Worm (Caenorhabditis elegans) whole organism, L2 larva: ENCODE data around the gene try-12.

ENCODE experiments used
- C34F6.9 ChIP-seq: fragments of 150-350 bp; optimal IDR thresholded peaks from 2 replicates; lab custom pipeline; 2014; ENCODE audit warnings: missing biosample characterization, missing genetic modification characterization
- R02D3.7 ChIP-seq: fragments of 150-350 bp; optimal IDR thresholded peaks from 2 replicates; lab custom pipeline; 2014; ENCODE audit warnings: missing biosample characterization, missing genetic modification characterization
- Y55F3AM.14 ChIP-seq: fragments of 200-800 bp; sonication (Bioruptor generic); optimal IDR thresholded peaks from 2 replicates; lab custom pipeline; 2018; ENCODE audit warnings: mild to moderate bottlenecking, missing genetic modification characterization, missing compliant biosample characterization
- ZK546.5 ChIP-seq: sonication (generic microtip); optimal IDR thresholded peaks from 2 replicates; lab custom pipeline; 2017; ENCODE audit warnings: missing biosample characterization, missing genetic modification characterization
- aly-2 ChIP-seq: fragments of 150-350 bp; optimal IDR thresholded peaks from 2 replicates; lab custom pipeline; 2014; ENCODE audit warnings: missing biosample characterization, missing genetic modification characterization
- ama-1 ChIP-seq: fragments of 150-350 bp; optimal IDR thresholded peaks from 2 replicates; lab custom pipeline; 2018; ENCODE audit warnings: inconsistent platforms
- blmp-1 ChIP-seq: sonication (generic microtip); optimal IDR thresholded peaks from 2 replicates; lab custom pipeline; 2017; ENCODE audit warnings: missing genetic modification characterization, mild to moderate bottlenecking, missing compliant biosample characterization, antibody characterized with exemption, moderate library complexity; ENCODE audit not compliant: insufficient read depth
- ceh-16 ChIP-seq: fragments of 150-350 bp; optimal IDR thresholded peaks from 2 replicates; lab custom pipeline; 2014; ENCODE audit warnings: missing biosample characterization, missing genetic modification characterization
- ceh-82 ChIP-seq: fragments of 150-350 bp; optimal IDR thresholded peaks from 2 replicates; lab custom pipeline; 2014; ENCODE audit warnings: missing biosample characterization, missing genetic modification characterization
- crh-2 ChIP-seq: sonication (generic microtip); optimal IDR thresholded peaks from 2 replicates; lab custom pipeline; 2017; ENCODE audit warnings: missing biosample characterization, missing genetic modification characterization
- dmd-4 ChIP-seq: sonication (generic microtip); optimal IDR thresholded peaks from 2 replicates; lab custom pipeline; 2017; ENCODE audit warnings: missing biosample characterization, missing genetic modification characterization
- egl-27 ChIP-seq: sonication (generic microtip); optimal IDR thresholded peaks from 3 replicates; lab custom pipeline; 2017; ENCODE audit warnings: missing biosample characterization, missing genetic modification reagents, missing genetic modification characterization
- elt-1 ChIP-seq: fragments of 150-350 bp; optimal IDR thresholded peaks from 2 replicates; lab custom pipeline; 2014; ENCODE audit warnings: missing biosample characterization, missing genetic modification characterization
- fos-1 ChIP-seq: fragments of 150-350 bp; optimal IDR thresholded peaks from 2 replicates; lab custom pipeline; 2014; ENCODE audit warnings: missing biosample characterization, missing genetic modification characterization
- gmeb-1 ChIP-seq: fragments of 150-350 bp; optimal IDR thresholded peaks from 2 replicates; lab custom pipeline; 2014; ENCODE audit warnings: missing biosample characterization, missing genetic modification characterization
- lin-11 ChIP-seq: fragments of 150-350 bp; sonication (generic microtip); optimal IDR thresholded peaks from 2 replicates; lab custom pipeline; 2014; ENCODE audit warnings: missing biosample characterization, missing genetic modification characterization, inconsistent platforms, mixed read lengths
- lin-13 ChIP-seq: fragments of 150-350 bp; optimal IDR thresholded peaks from 2 replicates; lab custom pipeline; 2014; ENCODE audit warnings: missing biosample characterization, missing genetic modification reagents, missing genetic modification characterization
- lsy-2 ChIP-seq, 2 experiments: fragments of 150-350 bp in 1 of 2; sonication (generic microtip) in 1 of 2; optimal IDR thresholded peaks; 2 replicates each; lab custom pipeline; 2014 to 2017; ENCODE audit warnings: missing biosample characterization in 2 of 2, missing genetic modification characterization in 2 of 2
- mab-5 ChIP-seq: fragments of 150-350 bp; optimal IDR thresholded peaks from 2 replicates; lab custom pipeline; 2014; ENCODE audit warnings: missing biosample characterization, missing genetic modification characterization
- mbf-1 ChIP-seq: sonication (generic microtip); optimal IDR thresholded peaks from 2 replicates; lab custom pipeline; 2017; ENCODE audit warnings: missing biosample characterization, missing genetic modification characterization
- mdl-1 ChIP-seq, 2 experiments: fragments of 150-350 bp in 1 of 2; sonication (generic microtip) in 1 of 2; optimal IDR thresholded peaks; 2 replicates each; lab custom pipeline; 2017; ENCODE audit warnings: missing biosample characterization in 2 of 2, missing genetic modification characterization in 2 of 2
- nhr-11 ChIP-seq: fragments of 150-350 bp; optimal IDR thresholded peaks from 2 replicates; lab custom pipeline; 2014; ENCODE audit warnings: missing biosample characterization, missing genetic modification characterization
- nhr-12 ChIP-seq: fragments of 150-350 bp; optimal IDR thresholded peaks from 2 replicates; lab custom pipeline; 2014; ENCODE audit warnings: missing biosample characterization, missing genetic modification characterization
- nhr-129 ChIP-seq: fragments of 150-350 bp; optimal IDR thresholded peaks from 2 replicates; lab custom pipeline; 2014; ENCODE audit warnings: missing biosample characterization, missing genetic modification characterization
- nhr-21 ChIP-seq: fragments of 150-350 bp; optimal IDR thresholded peaks from 2 replicates; lab custom pipeline; 2014; ENCODE audit warnings: missing biosample characterization, missing genetic modification characterization
- nhr-23 ChIP-seq: fragments of 150-350 bp; optimal IDR thresholded peaks from 2 replicates; lab custom pipeline; 2014; ENCODE audit warnings: missing biosample characterization, missing genetic modification reagents, missing genetic modification characterization
- nhr-237 ChIP-seq: fragments of 150-350 bp; optimal IDR thresholded peaks from 2 replicates; lab custom pipeline; 2014; ENCODE audit warnings: missing biosample characterization, missing genetic modification characterization
- nhr-25 ChIP-seq: fragments of 150-350 bp; sonication (generic microtip); optimal IDR thresholded peaks from 3 replicates; lab custom pipeline; 2014; ENCODE audit warnings: missing biosample characterization, missing genetic modification characterization
- nhr-6 ChIP-seq: fragments of 150-350 bp; optimal IDR thresholded peaks from 2 replicates; lab custom pipeline; 2014; ENCODE audit warnings: missing biosample characterization, missing genetic modification characterization
- nhr-77 ChIP-seq: fragments of 150-350 bp; optimal IDR thresholded peaks from 2 replicates; lab custom pipeline; 2014; ENCODE audit warnings: missing biosample characterization, missing genetic modification characterization
- peb-1 ChIP-seq: fragments of 150-350 bp; optimal IDR thresholded peaks from 2 replicates; lab custom pipeline; 2014; ENCODE audit warnings: missing biosample characterization, missing genetic modification characterization
- sem-4 ChIP-seq: fragments of 150-350 bp; optimal IDR thresholded peaks from 2 replicates; lab custom pipeline; 2014; ENCODE audit warnings: missing biosample characterization, missing genetic modification reagents, missing genetic modification characterization
- skn-1 ChIP-seq: sonication (generic microtip); optimal IDR thresholded peaks from 2 replicates; lab custom pipeline; 2017; ENCODE audit warnings: missing biosample characterization, missing genetic modification characterization
- sma-3 ChIP-seq: sonication (generic microtip); optimal IDR thresholded peaks from 2 replicates; lab custom pipeline; 2016; ENCODE audit warnings: missing genetic modification reagents, missing genetic modification characterization, missing compliant biosample characterization
- sma-9 ChIP-seq, 2 experiments: fragments of 150-350 bp in 1 of 2; sonication (generic microtip) in 1 of 2; optimal IDR thresholded peaks; 2 replicates each; lab custom pipeline; 2014 to 2016; ENCODE audit warnings: missing genetic modification characterization in 2 of 2, mild to moderate bottlenecking in 1 of 2, missing biosample characterization in 1 of 2, missing compliant biosample characterization in 1 of 2, missing genetic modification reagents in 1 of 2, moderate library complexity in 1 of 2
- unc-39 ChIP-seq: fragments of 150-350 bp; optimal IDR thresholded peaks from 2 replicates; lab custom pipeline; 2014; ENCODE audit warnings: missing biosample characterization, missing genetic modification characterization
- unc-62 ChIP-seq: fragments of 150-350 bp; optimal IDR thresholded peaks from 2 replicates; lab custom pipeline; 2014; ENCODE audit warnings: missing biosample characterization, missing genetic modification reagents, missing genetic modification characterization
- zag-1 ChIP-seq: fragments of 150-350 bp; optimal IDR thresholded peaks from 2 replicates; lab custom pipeline; 2014; ENCODE audit warnings: missing biosample characterization, missing genetic modification characterization
- ztf-1 ChIP-seq: fragments of 200-800 bp; sonication (Bioruptor generic); conservative IDR thresholded peaks from 2 replicates; pipeline ENCODE4 v1.3.6; 2022; ENCODE audit warnings: missing genetic modification characterization, missing compliant biosample characterization
- ztf-11 ChIP-seq: sonication (generic microtip); optimal IDR thresholded peaks from 2 replicates; lab custom pipeline; 2017; ENCODE audit warnings: missing biosample characterization, missing genetic modification characterization
- ztf-4 ChIP-seq: fragments of 150-350 bp; optimal IDR thresholded peaks from 2 replicates; lab custom pipeline; 2014; ENCODE audit warnings: missing biosample characterization, missing genetic modification characterization

The try-12 gene

ce11 chrV:7435376-7436204, 13.6 kb upstream of the try-12 start, which contains the start of the genes ddo-2 and F25E5.8:
Gene ddo-2, minus strand, starts transcription at chrV:7435705.
Gene F25E5.8, plus strand, starts transcription at chrV:7435930.
- TF ChIP-seq lin-11 (tag; lab: Kevin White, UChicago) (no peak), nhr-25 (tag; lab: Kevin White, UChicago) (peak; percentile 59), sma-3 (GFP tag; lab: Kevin White, UChicago) (peak; percentile 20), unc-62 (GFP tag; lab: Kevin White, UChicago) (no peak), skn-1 (tag; lab: Kevin White, UChicago) (no peak), blmp-1 (tag; lab: Kevin White, UChicago) (peak; percentile 38), nhr-21 (tag; lab: Kevin White, UChicago) (peak; percentile 30), sem-4 (tag; lab: Kevin White, UChicago) (peak; percentile 1), nhr-23 (tag; lab: Kevin White, UChicago) (no peak), mbf-1 (tag; lab: Kevin White, UChicago) (no peak), ama-1 (lab: Kevin White, UChicago) (peak; percentile 87), nhr-129 (tag; lab: Kevin White, UChicago) (no peak), nhr-6 (tag; lab: Kevin White, UChicago) (no peak), ztf-4 (tag; lab: Kevin White, UChicago) (no peak)
- TF ChIP-seq, all 48 proteins: peak for 6

ce11 chrV:7436509-7436908, 12.6 kb upstream of the try-12 start:
- TF ChIP-seq sma-9 (GFP tag; optimal IDR thresholded peaks at IDR 0.05; lab: Kevin White, UChicago): no peak
- no peak for TF ChIP-seq sma-9 (tag; optimal IDR thresholded peaks at IDR 0.05; lab: Kevin White, UChicago)
- no peak for TF ChIP-seq aly-2 (tag; lab: Kevin White, UChicago)
- no peak for TF ChIP-seq nhr-21 (tag; lab: Kevin White, UChicago)
- no peak for TF ChIP-seq skn-1 (tag; lab: Kevin White, UChicago)
- TF ChIP-seq unc-39 (tag; lab: Kevin White, UChicago): no peak
- no peak for TF ChIP-seq ceh-16
- TF ChIP-seq ama-1 (lab: Kevin White, UChicago): no peak
- TF ChIP-seq gmeb-1 (tag; lab: Kevin White, UChicago): no peak
- no peak for TF ChIP-seq mdl-1 (tag; optimal IDR thresholded peaks at IDR 0.05; lab: Kevin White, UChicago)
- TF ChIP-seq nhr-25 (tag; lab: Kevin White, UChicago): no peak
- TF ChIP-seq C34F6.9 (tag; lab: Kevin White, UChicago): no peak

ce11 chrV:7436911-7437310, 12.2 kb upstream of the try-12 start:
- TF ChIP-seq gmeb-1 (tag; lab: Kevin White, UChicago) (peak; percentile 26), egl-27 (tag; lab: Kevin White, UChicago) (no peak), nhr-129 (tag; lab: Kevin White, UChicago) (peak; percentile 59), ztf-1 (GFP tag; lab: Robert Waterston, UW) (no peak), zag-1 (no peak), nhr-77 (tag; lab: Kevin White, UChicago) (no peak), unc-39 (tag; lab: Kevin White, UChicago) (no peak), unc-62 (GFP tag; lab: Kevin White, UChicago) (no peak), C34F6.9 (tag; lab: Kevin White, UChicago) (peak; percentile 45), aly-2 (tag; lab: Kevin White, UChicago) (no peak), dmd-4 (no peak), nhr-23 (tag; lab: Kevin White, UChicago) (no peak), blmp-1 (tag; lab: Kevin White, UChicago) (peak; percentile 59), nhr-25 (tag; lab: Kevin White, UChicago) (peak; percentile 81), crh-2 (tag; lab: Kevin White, UChicago) (peak; percentile 30), R02D3.7 (tag; lab: Kevin White, UChicago) (no peak), peb-1 (tag; lab: Kevin White, UChicago) (no peak), sma-3 (GFP tag; lab: Kevin White, UChicago) (peak; percentile 72), ZK546.5 (no peak), ceh-16 (no peak), nhr-237 (tag; lab: Kevin White, UChicago) (no peak), lsy-2 (tag; optimal IDR thresholded peaks at IDR 0.05; lab: Kevin White, UChicago) (peak in 1 of 2 experiments; percentile 5), elt-1 (tag; lab: Kevin White, UChicago) (no peak), mab-5 (tag; lab: Kevin White, UChicago) (no peak), ztf-11 (no peak), ama-1 (lab: Kevin White, UChicago) (peak; percentile 98), ztf-4 (tag; lab: Kevin White, UChicago) (peak; percentile 5), nhr-6 (tag; lab: Kevin White, UChicago) (no peak), fos-1 (peak; percentile 31), skn-1 (tag; lab: Kevin White, UChicago) (no peak), ceh-82 (tag; lab: Kevin White, UChicago) (no peak), nhr-12 (no peak), sem-4 (tag; lab: Kevin White, UChicago) (no peak), Y55F3AM.14 (GFP tag; lab: Kevin White, UChicago) (no peak), nhr-11 (tag; lab: Kevin White, UChicago) (no peak), nhr-21 (tag; lab: Kevin White, UChicago) (peak; percentile 94), sma-9 (GFP tag; optimal IDR thresholded peaks at IDR 0.05; lab: Kevin White, UChicago) (peak; percentile 52), sma-9 (tag; optimal IDR thresholded peaks at IDR 0.05; lab: Kevin White, UChicago) (no peak), lin-13 (GFP tag; lab: Kevin White, UChicago) (no peak)
